Worm (Caenorhabditis elegans) whole organism, L4 larva: ENCODE measurements around the gene ocr-4.
A peak's percentile ranks its signal among the peaks of the same experiment; 100 is the strongest.

ENCODE experiments used
- arid-1 ChIP-seq: fragments of 200-800 bp; sonication (Bioruptor generic); conservative IDR thresholded peaks from 2 replicates; pipeline ENCODE4 v1.3.6; 2022; ENCODE audit warnings: missing genetic modification reagents, missing genetic modification characterization, missing compliant biosample characterization
- ctbp-1 ChIP-seq: fragments of 200-800 bp; sonication (Bioruptor generic); IDR thresholded peaks from 2 replicates; pipeline ENCODE4 v1.3.6; 2022; ENCODE audit warnings: missing genetic modification reagents, missing genetic modification characterization, missing compliant biosample characterization
- dpl-1 ChIP-seq: fragments of 150-350 bp; optimal IDR thresholded peaks from 2 replicates; lab custom pipeline; 2014; ENCODE audit warnings: missing biosample characterization, missing genetic modification reagents, missing genetic modification characterization
- dve-1 ChIP-seq: sonication (generic microtip); optimal IDR thresholded peaks from 2 replicates; lab custom pipeline; 2017; ENCODE audit warnings: antibody characterized with exemption, mild to moderate bottlenecking, missing genetic modification characterization, missing compliant biosample characterization; ENCODE audit not compliant: insufficient read depth
- mxl-3 ChIP-seq: fragments of 200-800 bp; sonication (Bioruptor generic); optimal IDR thresholded peaks from 2 replicates; lab custom pipeline; 2018; ENCODE audit warnings: mild to moderate bottlenecking, missing genetic modification characterization, missing compliant biosample characterization
- nhr-77 ChIP-seq: fragments of 150-350 bp; optimal IDR thresholded peaks from 2 replicates; lab custom pipeline; 2014; ENCODE audit warnings: missing biosample characterization, missing genetic modification characterization
- rbr-2 ChIP-seq: sonication (generic microtip); optimal IDR thresholded peaks from 2 replicates; lab custom pipeline; 2016; ENCODE audit warnings: missing genotype, missing genetic modification characterization, missing compliant biosample characterization
- unc-62 ChIP-seq, 3 experiments: fragments of 150-350 bp in 1 of 3; sonication (generic microtip); optimal IDR thresholded peaks in 2 of 3; peaks in 1 of 3; 1 replicate in 1 of 3; 2 replicates in 2 of 3; lab custom pipeline; 2014 to 2017; ENCODE audit warnings: missing biosample characterization in 3 of 3, missing genetic modification characterization in 3 of 3, missing genetic modification reagents in 3 of 3, missing genotype in 1 of 3
- zag-1 ChIP-seq: fragments of 150-350 bp; optimal IDR thresholded peaks from 2 replicates; lab custom pipeline; 2014; ENCODE audit warnings: missing biosample characterization, missing genetic modification characterization
- zfp-3 ChIP-seq: fragments of 200-800 bp; sonication (Bioruptor generic); conservative IDR thresholded peaks from 2 replicates; pipeline ENCODE4 v1.3.6; 2022; ENCODE audit warnings: missing genetic modification reagents, missing genetic modification characterization, missing compliant biosample characterization

- 0 out of 2 replicates have a peak, but pooled peaks have one; percentile 3 for TF ChIP-seq arid-1 (GFP tag; lab: Robert Waterston, UW)
- TF ChIP-seq mxl-3: no peak
- no peak for TF ChIP-seq nhr-77
- TF ChIP-seq rbr-2: no peak
- no peak for TF ChIP-seq zfp-3 (GFP tag; lab: Robert Waterston, UW)
- TF ChIP-seq dpl-1 (GFP tag; lab: Kevin White, UChicago): no peak
- TF ChIP-seq dve-1: no peak
- no peak for TF ChIP-seq unc-62 (GFP tag; optimal IDR thresholded peaks at IDR 0.05 in 1 of 2; lab: Kevin White, UChicago)
- no peak for TF ChIP-seq unc-62 (tag; optimal IDR thresholded peaks at IDR 0.05; lab: Kevin White, UChicago)
- TF ChIP-seq zag-1 (tag; lab: Kevin White, UChicago): no peak
- TF ChIP-seq ctbp-1 (GFP tag; lab: Robert Waterston, UW): no peak
Observed at ce11 chrIV:7313397-7313910, 19.1 kb downstream of the ocr-4 start, which contains the start of gene rps-8.
